Worm (Caenorhabditis elegans): ENCODE data around the gene cri-3.

cri-3 gene

DNA sequence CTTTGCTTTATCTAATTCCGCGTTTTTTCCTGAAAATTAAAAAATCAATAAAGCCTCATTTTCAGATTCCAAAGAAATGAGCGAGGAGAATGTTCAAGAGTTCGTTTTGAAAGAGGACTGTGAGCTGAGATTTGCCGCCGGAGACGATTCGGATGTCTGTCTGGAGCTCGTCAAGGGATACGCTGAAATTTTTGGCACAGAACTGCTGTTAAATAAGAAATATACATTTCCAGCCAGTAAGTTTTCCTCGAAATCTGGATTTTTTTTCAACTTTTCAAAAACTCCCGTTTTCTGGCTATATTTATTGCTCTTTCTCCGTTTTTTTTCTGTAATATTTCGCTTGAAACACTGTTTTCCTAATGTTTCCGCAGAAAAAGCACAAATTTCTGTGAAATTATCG, 1.5 kb downstream of the cri-3 start, which contains the start of gene clpf-1:
Gene clpf-1, plus strand, starts transcription at position 66 of the 400 bp plus-strand sequence.
- TF ChIP-seq C08G9.2 (tag; optimal IDR thresholded peaks at IDR 0.05) (no peak), ceh-48 (tag; optimal IDR thresholded peaks at IDR 0.05) (no peak), lim-6 (tag; optimal IDR thresholded peaks at IDR 0.05) (no peak), ttx-3 (tag; optimal IDR thresholded peaks at IDR 0.05) (no peak), pag-3 (tag; optimal IDR thresholded peaks at IDR 0.05; ENCODE audit: borderline replicate concordance) (no peak), unc-86 (tag; optimal IDR thresholded peaks at IDR 0.05) (no peak), hlh-13 (GFP tag; optimal IDR thresholded peaks at IDR 0.05) (no peak), unc-42 (tag; optimal IDR thresholded peaks at IDR 0.05) (no peak), dmd-4 (tag; optimal IDR thresholded peaks at IDR 0.05; ENCODE audit: borderline replicate concordance) (no peak), nhr-232 (tag; optimal IDR thresholded peaks at IDR 0.05) (no peak), pat-9 (tag; optimal IDR thresholded peaks at IDR 0.05) (no peak), ceh-18 (tag; optimal IDR thresholded peaks at IDR 0.05) (no peak), pros-1 (tag; optimal IDR thresholded peaks at IDR 0.05) (no peak), ref-2 (tag; optimal IDR thresholded peaks at IDR 0.05) (no peak), ceh-24 (tag; optimal IDR thresholded peaks at IDR 0.05) (no peak), lin-11 (tag; optimal IDR thresholded peaks at IDR 0.05) (no peak), dve-1 (tag; optimal IDR thresholded peaks at IDR 0.05) (no peak), gmeb-2 (tag; optimal IDR thresholded peaks at IDR 0.05) (no peak), ceh-30 (tag; optimal IDR thresholded peaks at IDR 0.05) (no peak)

DNA sequence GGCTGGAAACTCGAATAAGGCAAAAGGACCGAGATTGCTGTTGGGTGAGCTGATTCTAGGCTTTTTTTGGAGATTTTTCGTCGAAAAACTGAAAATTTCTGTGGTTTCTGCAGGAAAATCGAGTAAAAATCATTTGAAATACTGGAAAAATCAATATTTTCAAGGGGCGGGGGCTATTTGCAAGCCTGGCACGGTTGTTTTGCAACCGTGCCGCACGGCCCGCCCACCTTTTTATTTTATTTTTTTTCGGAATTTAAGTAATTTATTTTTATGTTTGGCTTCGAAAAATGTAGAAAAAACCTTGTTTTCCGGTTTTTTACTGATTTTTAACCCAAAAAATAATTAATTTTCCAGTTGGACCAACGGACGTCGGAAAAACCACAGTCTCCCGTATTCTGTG, 2.3 kb downstream of the cri-3 start:
- TF ChIP-seq ceh-48 (tag; optimal IDR thresholded peaks at IDR 0.05) = peak; percentile 29
- no peak for TF ChIP-seq C08G9.2 (tag; optimal IDR thresholded peaks at IDR 0.05)
- no peak for TF ChIP-seq gmeb-2 (tag; optimal IDR thresholded peaks at IDR 0.05)

DNA sequence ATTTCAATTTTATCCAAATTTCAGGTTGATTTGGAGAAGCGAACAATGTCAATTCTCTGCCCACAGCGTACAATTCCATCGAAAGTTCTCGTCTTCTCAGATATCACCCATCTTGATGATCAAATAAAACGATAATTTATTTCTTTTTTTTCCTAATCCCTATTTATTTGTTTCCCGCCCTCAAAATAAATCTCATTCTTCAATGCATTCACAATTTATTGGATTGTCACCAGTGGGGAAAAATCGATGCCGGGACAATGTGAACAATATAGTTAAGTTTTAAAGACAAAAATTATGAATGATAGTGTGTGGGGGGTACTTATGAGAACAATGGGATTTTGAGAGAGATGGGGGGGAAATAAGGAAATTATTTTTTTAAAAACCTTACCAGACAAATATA, 4.3 kb downstream of the cri-3 start:
- no peak for TF ChIP-seq eyg-1 (tag; optimal IDR thresholded peaks at IDR 0.05)
- TF ChIP-seq lim-6 (tag; optimal IDR thresholded peaks at IDR 0.05) = no peak
- no peak for TF ChIP-seq hlh-13 (GFP tag; optimal IDR thresholded peaks at IDR 0.05)
- TF ChIP-seq ceh-48 (tag; optimal IDR thresholded peaks at IDR 0.05) = no peak
- TF ChIP-seq pax-1 (tag; optimal IDR thresholded peaks at IDR 0.05) = no peak
- TF ChIP-seq ceh-18 (tag; optimal IDR thresholded peaks at IDR 0.05) = no peak
- TF ChIP-seq ceh-24 (tag; optimal IDR thresholded peaks at IDR 0.05) = no peak
- TF ChIP-seq unc-86 (tag; optimal IDR thresholded peaks at IDR 0.05) = no peak
- TF ChIP-seq unc-55 (GFP tag; optimal IDR thresholded peaks at IDR 0.05) = no peak
- no peak for TF ChIP-seq ceh-14 (tag; optimal IDR thresholded peaks at IDR 0.05)
- TF ChIP-seq mec-3 (tag; optimal IDR thresholded peaks at IDR 0.05; ENCODE audit: borderline replicate concordance) = no peak
- no peak for TF ChIP-seq T23F11.4 (GFP tag; optimal IDR thresholded peaks at IDR 0.05)
- no peak for TF ChIP-seq dve-1 (tag; optimal IDR thresholded peaks at IDR 0.05)
- no peak for TF ChIP-seq dmd-4 (tag; optimal IDR thresholded peaks at IDR 0.05; ENCODE audit: borderline replicate concordance)
- TF ChIP-seq unc-42 (tag; optimal IDR thresholded peaks at IDR 0.05) = no peak

DNA sequence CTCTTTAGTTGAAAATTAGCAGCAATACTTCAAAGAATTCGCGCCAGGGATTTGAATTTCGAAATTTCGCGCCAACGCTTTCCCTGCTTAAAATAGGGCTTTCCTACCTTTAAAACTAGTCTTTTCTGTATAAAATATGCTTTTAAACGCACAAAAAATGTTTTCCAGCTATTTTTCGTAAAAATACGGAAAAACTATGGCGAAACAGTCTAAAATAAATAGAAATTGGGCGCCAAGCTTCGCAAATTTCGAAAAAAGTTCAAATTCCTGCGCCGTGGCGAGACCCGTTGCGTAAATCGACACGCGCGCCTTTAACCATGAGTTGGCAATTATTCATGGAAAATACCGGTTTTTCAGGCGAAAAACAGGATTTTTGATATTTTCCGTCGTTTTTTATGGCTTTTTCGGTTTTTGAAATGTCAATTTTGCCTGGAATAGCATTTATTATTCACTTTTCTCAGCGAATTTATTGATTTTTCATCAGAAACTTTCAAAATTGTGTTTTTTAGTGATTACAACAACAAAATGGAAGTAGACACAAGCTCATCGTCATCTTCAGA, 8.3 kb downstream of the cri-3 start, which contains the start of the genes npp-9 and F59A2.5:
Gene npp-9, minus strand, starts transcription at position 126 of the 560 bp plus-strand sequence.
Gene F59A2.5, plus strand, starts transcription at position 510 of the 560 bp plus-strand sequence.
- TF ChIP-seq eyg-1 (tag; optimal IDR thresholded peaks at IDR 0.05) (no peak), ttx-3 (tag; optimal IDR thresholded peaks at IDR 0.05) (no peak), ceh-22 (tag; optimal IDR thresholded peaks at IDR 0.05) (no peak), pros-1 (tag; optimal IDR thresholded peaks at IDR 0.05) (no peak), unc-3 (GFP tag; conservative IDR thresholded peaks at IDR 0.05) (0 out of 2 replicates have a peak, but pooled peaks have one; percentile 6), unc-3 (tag; optimal IDR thresholded peaks at IDR 0.05) (no peak), dmd-4 (tag; optimal IDR thresholded peaks at IDR 0.05; ENCODE audit: borderline replicate concordance) (no peak), ztf-16 (tag; optimal IDR thresholded peaks at IDR 0.05) (no peak), syd-9 (tag; optimal IDR thresholded peaks at IDR 0.05) (no peak), elt-4 (tag; optimal IDR thresholded peaks at IDR 0.05) (no peak), dve-1 (tag; optimal IDR thresholded peaks at IDR 0.05) (no peak), pqm-1 (tag; optimal IDR thresholded peaks at IDR 0.05) (no peak), ceh-34 (tag; optimal IDR thresholded peaks at IDR 0.05) (no peak), nfya-1 (tag; optimal IDR thresholded peaks at IDR 0.05) (peak; percentile 15), ceh-6 (GFP tag; optimal IDR thresholded peaks at IDR 0.05) (no peak), Y22D7AL.16 (tag; optimal IDR thresholded peaks at IDR 0.05) (no peak), ceh-31 (tag; optimal IDR thresholded peaks at IDR 0.05) (no peak), sox-4 (tag; optimal IDR thresholded peaks at IDR 0.05) (no peak), C08G9.2 (tag; optimal IDR thresholded peaks at IDR 0.05) (no peak), nhr-232 (tag; optimal IDR thresholded peaks at IDR 0.05) (no peak), zip-5 (tag; optimal IDR thresholded peaks at IDR 0.05) (no peak), ceh-30 (tag; optimal IDR thresholded peaks at IDR 0.05) (no peak), elt-2 (tag; optimal IDR thresholded peaks at IDR 0.05) (no peak), lin-11 (tag; optimal IDR thresholded peaks at IDR 0.05) (no peak), tbx-2 (tag; optimal IDR thresholded peaks at IDR 0.05) (peak; percentile 8), npax-4 (tag; optimal IDR thresholded peaks at IDR 0.05) (no peak), fax-1 (tag; optimal IDR thresholded peaks at IDR 0.05) (no peak)

Data from whole organism, late embryonic.